Worm (Caenorhabditis elegans): ENCODE data around the gene ugt-18.

- TF ChIP-seq pqm-1 (tag; optimal IDR thresholded peaks at IDR 0.05) (no peak), ama-1 (optimal IDR thresholded peaks at IDR 0.05) (no peak), nfya-1 (tag; optimal IDR thresholded peaks at IDR 0.05; ENCODE audit: insufficient read depth) (no peak), fos-1 (tag; optimal IDR thresholded peaks at IDR 0.05) (no peak), skn-1 (tag; optimal IDR thresholded peaks at IDR 0.05) (no peak), snpc-4 (tag; optimal IDR thresholded peaks at IDR 0.05) (no peak)
Measured at ce11 chrV:12787026-12787425, 33.0 kb upstream of the ugt-18 start, which contains the start of gene fkb-4.
